Fruit fly (Drosophila melanogaster): ENCODE data around the gene CG15020.

DNA sequence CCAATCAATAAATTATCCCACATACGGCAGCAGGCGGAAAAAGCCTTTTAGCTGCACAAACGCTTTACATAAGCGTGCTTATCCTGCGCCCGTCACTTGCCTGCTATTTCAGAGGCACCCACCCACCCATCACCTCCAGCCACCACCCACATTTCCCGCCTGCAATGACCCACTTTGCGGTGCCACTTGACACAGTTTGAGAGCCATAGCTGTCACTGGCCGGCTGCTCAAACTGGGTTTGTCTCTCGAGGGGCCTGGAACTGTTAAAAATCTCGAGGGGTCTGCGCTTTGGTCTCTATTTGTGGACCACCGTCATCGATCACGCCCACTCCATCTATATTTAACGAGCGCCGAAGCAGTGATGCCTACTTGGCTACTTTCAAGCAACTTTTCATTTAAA lies 49.5 kb upstream of the CG15020 start:
- TF ChIP-seq CG4730 (GFP tag; IDR thresholded peaks at IDR 0.05) (no peak), Xbp1 (GFP tag; optimal IDR thresholded peaks at IDR 0.05) (no peak), gem (tag; optimal IDR thresholded peaks at IDR 0.05) (no peak), Dip2 (GFP tag; IDR thresholded peaks at IDR 0.05) (no peak), CG17186 (GFP tag; optimal IDR thresholded peaks at IDR 0.05) (no peak), CG6683 (GFP tag; optimal IDR thresholded peaks at IDR 0.05) (no peak), dysf (GFP tag; IDR thresholded peaks at IDR 0.05) (no peak), CG32767 (GFP tag; IDR thresholded peaks at IDR 0.05) (no peak), CG1792 (GFP tag; optimal IDR thresholded peaks at IDR 0.05) (no peak), CG18476 (GFP tag; optimal IDR thresholded peaks at IDR 0.05) (no peak), CG15073 (GFP tag; optimal IDR thresholded peaks at IDR 0.05) (no peak), Dp (GFP tag; optimal IDR thresholded peaks at IDR 0.05) (no peak), H2.0 (GFP tag; IDR thresholded peaks at IDR 0.05) (no peak)

Measured in whole organism, embryonic.